Worm (Caenorhabditis elegans): Measurements from ENCODE around the gene flp-28.

DNA sequence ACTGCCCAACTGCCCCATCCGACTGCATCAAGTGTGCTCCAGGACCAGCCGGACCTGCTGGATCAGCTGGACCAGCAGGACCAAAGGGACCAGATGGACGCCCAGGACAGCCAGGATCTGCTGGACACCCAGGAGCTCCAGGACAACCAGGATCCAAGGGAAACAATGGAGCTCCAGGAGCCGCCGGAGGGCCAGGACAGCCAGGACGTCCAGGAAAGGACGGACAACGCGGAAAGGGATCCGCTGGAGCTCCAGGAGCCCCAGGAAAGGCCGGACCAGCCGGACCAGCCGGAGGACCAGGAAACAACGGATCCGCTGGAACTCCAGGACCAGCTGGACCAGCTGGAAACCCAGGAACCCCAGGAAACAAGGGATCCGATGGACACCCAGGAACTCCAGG is 9.7 kb downstream of the flp-28 start:
- TF ChIP-seq pes-1 (GFP tag; IDR thresholded peaks at IDR 0.05) (no peak), ceh-13 (GFP tag; optimal IDR thresholded peaks at IDR 0.05) (no peak), flt-1 (GFP tag; IDR thresholded peaks at IDR 0.05) (no peak), ets-7 (tag; optimal IDR thresholded peaks at IDR 0.05) (no peak), sea-1 (GFP tag; conservative IDR thresholded peaks at IDR 0.05) (no peak), B0310.2 (tag; optimal IDR thresholded peaks at IDR 0.05) (no peak), ama-1 (optimal IDR thresholded peaks at IDR 0.05) (no peak), tbx-11 (GFP tag; IDR thresholded peaks at IDR 0.05) (no peak), ceh-36 (tag; optimal IDR thresholded peaks at IDR 0.05) (no peak), scrt-1 (GFP tag; IDR thresholded peaks at IDR 0.05) (no peak), tra-4 (tag; optimal IDR thresholded peaks at IDR 0.05) (no peak), aly-1 (tag; optimal IDR thresholded peaks at IDR 0.05) (no peak), F13C5.2 (tag; optimal IDR thresholded peaks at IDR 0.05) (no peak)

Data from whole organism, early embryonic.